Fruit fly (Drosophila melanogaster): ENCODE data around the gene Muc14A.

dm6 chrX:16092614-16093280 is 83.8 kb downstream of the Muc14A start:
- TF ChIP-seq bab1 (GFP tag; optimal IDR thresholded peaks at IDR 0.05) (no peak), Mnt (GFP tag; optimal IDR thresholded peaks at IDR 0.05) (peak; percentile 21), toe (GFP tag; optimal IDR thresholded peaks at IDR 0.05) (no peak), CG33017 (tag; optimal IDR thresholded peaks at IDR 0.05) (no peak), pad (GFP tag; optimal IDR thresholded peaks at IDR 0.05) (peak; percentile 49), Clk (GFP tag; optimal IDR thresholded peaks at IDR 0.05) (no peak), CG12768 (GFP tag; optimal IDR thresholded peaks at IDR 0.05) (peak; percentile 14)

Measured in whole organism, adult.